Worm (Caenorhabditis elegans): ENCODE measurements around the gene F54F12.2.

Gene F54F12.2

ce11 chrIII:13062989-13063388, 23.1 kb downstream of the F54F12.2 start:
- no peak for TF ChIP-seq ztf-4 (tag; optimal IDR thresholded peaks at IDR 0.05)
- TF ChIP-seq elt-3 (tag; optimal IDR thresholded peaks at IDR 0.05), result no peak
- no peak for TF ChIP-seq nhr-67 (tag; optimal IDR thresholded peaks at IDR 0.05)
- TF ChIP-seq ceh-28 (tag; optimal IDR thresholded peaks at IDR 0.05), result no peak
- TF ChIP-seq nhr-77 (tag; optimal IDR thresholded peaks at IDR 0.05), result no peak
- no peak for TF ChIP-seq ceh-82 (tag; optimal IDR thresholded peaks at IDR 0.05)
- TF ChIP-seq nhr-25 (tag; optimal IDR thresholded peaks at IDR 0.05), result no peak
- TF ChIP-seq pqm-1 (tag; optimal IDR thresholded peaks at IDR 0.05), result no peak
- TF ChIP-seq jun-1 (tag; optimal IDR thresholded peaks at IDR 0.05), result no peak
- no peak for TF ChIP-seq sea-2 (GFP tag; optimal IDR thresholded peaks at IDR 0.05)

- TF ChIP-seq nfya-1 (tag; optimal IDR thresholded peaks at IDR 0.05; ENCODE audit: insufficient read depth), result peak; percentile 2
- no peak for TF ChIP-seq nhr-67 (tag; optimal IDR thresholded peaks at IDR 0.05)
Observed at ce11 chrIII:13064213-13065184, 24.7 kb downstream of the F54F12.2 start.

DNA sequence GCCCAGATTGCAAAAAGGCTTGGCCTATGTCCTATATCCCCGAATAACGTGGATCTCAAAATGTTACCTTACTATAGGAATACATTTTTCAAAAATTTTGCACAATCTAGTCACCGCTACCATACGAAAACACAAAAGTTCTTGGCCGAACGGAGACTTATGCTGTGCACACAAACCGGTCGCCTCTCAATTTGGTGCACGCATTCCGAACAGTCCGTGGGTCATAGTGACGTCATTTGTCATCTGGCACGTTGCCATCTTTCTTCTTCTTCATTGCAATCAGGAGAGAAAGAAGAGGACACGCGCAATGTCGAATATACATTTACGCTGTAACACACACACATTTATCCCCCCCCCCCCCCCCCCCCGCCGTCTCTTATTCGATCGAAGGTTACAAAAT, 25.9 kb downstream of the F54F12.2 start:
- TF ChIP-seq ceh-9 (tag; optimal IDR thresholded peaks at IDR 0.05) (no peak), lsy-12 (tag; optimal IDR thresholded peaks at IDR 0.05) (peak; percentile 39), nhr-25 (tag; optimal IDR thresholded peaks at IDR 0.05) (peak; percentile 17)

DNA sequence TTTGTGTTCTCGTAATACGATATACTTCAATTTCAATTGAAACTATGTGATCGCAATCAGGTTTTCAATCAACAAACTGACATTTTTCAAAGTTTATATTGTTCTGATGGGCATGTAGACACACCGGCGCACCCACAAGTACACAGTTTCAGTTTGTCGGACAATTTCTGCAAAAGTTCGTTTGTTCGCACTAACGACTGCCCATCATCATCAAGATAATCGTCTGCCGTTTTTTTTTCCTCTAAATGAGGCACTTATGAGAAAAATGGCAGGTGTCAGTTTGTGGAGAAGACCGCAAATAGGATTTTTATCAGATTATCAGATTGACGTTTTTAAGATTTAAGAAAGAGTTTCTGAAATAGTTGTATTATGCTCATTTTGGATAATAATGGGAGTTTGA, 27.0 kb downstream of the F54F12.2 start:
- TF ChIP-seq nhr-25 (tag; optimal IDR thresholded peaks at IDR 0.05), result no peak
- TF ChIP-seq nhr-237 (tag; optimal IDR thresholded peaks at IDR 0.05), result no peak
- TF ChIP-seq egl-5 (tag; optimal IDR thresholded peaks at IDR 0.05), result peak; percentile 22
- TF ChIP-seq aly-2 (tag; optimal IDR thresholded peaks at IDR 0.05), result no peak
- TF ChIP-seq ceh-82 (tag; optimal IDR thresholded peaks at IDR 0.05), result no peak

ce11 chrIII:13067884-13068767, 28.3 kb downstream of the F54F12.2 start:
- no peak for TF ChIP-seq nhr-76 (tag; optimal IDR thresholded peaks at IDR 0.05)
- TF ChIP-seq nhr-11 (tag; optimal IDR thresholded peaks at IDR 0.05), result no peak
- peak; percentile 94 for TF ChIP-seq pha-4 (tag; optimal IDR thresholded peaks at IDR 0.05)
- peak; percentile 70 for TF ChIP-seq egl-27 (tag; optimal IDR thresholded peaks at IDR 0.05)
- TF ChIP-seq ama-1 (optimal IDR thresholded peaks at IDR 0.05), result peak; percentile 45
- TF ChIP-seq nhr-25 (tag; optimal IDR thresholded peaks at IDR 0.05), result peak; percentile 79
- TF ChIP-seq unc-39 (tag; optimal IDR thresholded peaks at IDR 0.05), result no peak
- peak; percentile 22 for TF ChIP-seq R02D3.7 (tag; optimal IDR thresholded peaks at IDR 0.05)
- no peak for TF ChIP-seq elt-3 (tag; optimal IDR thresholded peaks at IDR 0.05)
- TF ChIP-seq elt-2 (tag; optimal IDR thresholded peaks at IDR 0.05), result peak; percentile 73
- no peak for TF ChIP-seq nhr-237 (tag; optimal IDR thresholded peaks at IDR 0.05)
- TF ChIP-seq fkh-2 (tag; optimal IDR thresholded peaks at IDR 0.05), result no peak
- no peak for TF ChIP-seq nhr-67 (tag; optimal IDR thresholded peaks at IDR 0.05)
- peak; percentile 98 for TF ChIP-seq hmg-11 (tag; optimal IDR thresholded peaks at IDR 0.05)
- TF ChIP-seq tbx-2 (tag; optimal IDR thresholded peaks at IDR 0.05), result peak; percentile 60
- TF ChIP-seq elt-1 (tag; optimal IDR thresholded peaks at IDR 0.05), result peak; percentile 15
- no peak for TF ChIP-seq ztf-4 (tag; optimal IDR thresholded peaks at IDR 0.05)
- TF ChIP-seq skn-1 (tag; optimal IDR thresholded peaks at IDR 0.05), result peak; percentile 59
- TF ChIP-seq lin-39 (tag; optimal IDR thresholded peaks at IDR 0.05), result peak; percentile 98
- TF ChIP-seq fkh-10 (GFP tag; optimal IDR thresholded peaks at IDR 0.05), result peak; percentile 82
- TF ChIP-seq mdl-1 (tag; optimal IDR thresholded peaks at IDR 0.05), result peak; percentile 83
- TF ChIP-seq jun-1 (tag; optimal IDR thresholded peaks at IDR 0.05), result peak; percentile 89
- peak; percentile 84 for TF ChIP-seq egl-5 (tag; optimal IDR thresholded peaks at IDR 0.05)
- peak; percentile 78 for TF ChIP-seq pqm-1 (tag; optimal IDR thresholded peaks at IDR 0.05)
- peak; percentile 94 for TF ChIP-seq nfya-1 (tag; optimal IDR thresholded peaks at IDR 0.05; ENCODE audit: insufficient read depth)
- TF ChIP-seq snpc-4 (tag; optimal IDR thresholded peaks at IDR 0.05), result peak; percentile 81
- TF ChIP-seq aly-2 (tag; optimal IDR thresholded peaks at IDR 0.05), result no peak
- no peak for TF ChIP-seq ztf-11 (tag; optimal IDR thresholded peaks at IDR 0.05)
- TF ChIP-seq lin-15B (tag; optimal IDR thresholded peaks at IDR 0.05), result peak; percentile 55
- TF ChIP-seq nhr-43 (tag; optimal IDR thresholded peaks at IDR 0.05; ENCODE audit: poor library complexity, severe bottlenecking), result peak; percentile 48
- TF ChIP-seq sea-2 (GFP tag; optimal IDR thresholded peaks at IDR 0.05), result peak; percentile 35
- peak; percentile 72 for TF ChIP-seq nhr-23 (tag; optimal IDR thresholded peaks at IDR 0.05)
- peak; percentile 34 for TF ChIP-seq ceh-28 (tag; optimal IDR thresholded peaks at IDR 0.05)
- TF ChIP-seq lsy-12 (tag; optimal IDR thresholded peaks at IDR 0.05), result peak; percentile 58
- peak; percentile 38 for TF ChIP-seq unc-62 (GFP tag; optimal IDR thresholded peaks at IDR 0.05)

Measured in whole organism, L3 larva.